Fruit fly (Drosophila melanogaster) whole organism, embryonic: Measurements from ENCODE around the gene asp.

ENCODE experiments used
- BEAF-32 ChIP-seq: fragments of 200-800 bp; sonication (Bioruptor generic); optimal IDR thresholded peaks from 3 replicates; lab custom pipeline; 2017; ENCODE audit warnings: missing biosample characterization, missing genetic modification characterization, mild to moderate bottlenecking, moderate library complexity, missing genetic modification reagents
- CG10321 ChIP-seq: fragments of 200-800 bp; sonication (Bioruptor generic); IDR thresholded peaks from 2 replicates; pipeline ENCODE4 v1.3.6; 2022; ENCODE audit warnings: missing biosample characterization, missing genetic modification characterization
- CG10366 ChIP-seq: fragments of 200-800 bp; sonication (Bioruptor generic); IDR thresholded peaks from 2 replicates; pipeline ENCODE4 v1.3.6; 2022; ENCODE audit warnings: missing biosample characterization, missing genetic modification characterization
- CG10979 ChIP-seq: fragments of 200-800 bp; sonication (Bioruptor generic); optimal IDR thresholded peaks from 2 replicates; lab custom pipeline; 2018; ENCODE audit warnings: missing biosample characterization, mild to moderate bottlenecking, missing genetic modification characterization, moderate library complexity
- CG11560 ChIP-seq: fragments of 200-800 bp; sonication (Bioruptor generic); IDR thresholded peaks from 3 replicates; pipeline ENCODE4 v1.3.6; 2022; ENCODE audit warnings: missing biosample characterization, missing genetic modification characterization
- CG11696 ChIP-seq: fragments of 200-800 bp; sonication (Bioruptor generic); IDR thresholded peaks from 2 replicates; pipeline ENCODE4 v1.3.6; 2022; ENCODE audit warnings: missing biosample characterization, missing genetic modification characterization
- CG12236 ChIP-seq: fragments of 200-800 bp; sonication (Bioruptor generic); optimal IDR thresholded peaks from 2 replicates; lab custom pipeline; 2016; ENCODE audit warnings: missing biosample characterization, missing genetic modification characterization
- CG13424 ChIP-seq: fragments of 200-800 bp; sonication (Bioruptor generic); optimal IDR thresholded peaks from 2 replicates; lab custom pipeline; 2019; ENCODE audit warnings: missing biosample characterization, mild to moderate bottlenecking, missing genetic modification characterization, moderate library complexity
- CG1603 ChIP-seq: fragments of 200-800 bp; sonication (Bioruptor generic); optimal IDR thresholded peaks from 2 replicates; lab custom pipeline; 2019; ENCODE audit warnings: missing biosample characterization, mild to moderate bottlenecking, missing genetic modification characterization, moderate library complexity
- CG16813 ChIP-seq: fragments of 200-800 bp; sonication (Bioruptor generic); IDR thresholded peaks from 3 replicates; pipeline ENCODE4 v1.3.6; 2022; ENCODE audit warnings: missing biosample characterization, missing genetic modification characterization; ENCODE audit not compliant: partially characterized antibody
- CG17385 ChIP-seq: fragments of 200-800 bp; sonication (Bioruptor generic); optimal IDR thresholded peaks from 3 replicates; lab custom pipeline; 2018; ENCODE audit warnings: missing biosample characterization, mild to moderate bottlenecking, missing genetic modification characterization
- CG42726 ChIP-seq: fragments of 200-800 bp; sonication (Bioruptor generic); IDR thresholded peaks from 2 replicates; pipeline ENCODE4 v1.3.6; 2022; ENCODE audit warnings: missing biosample characterization, missing genetic modification characterization; ENCODE audit not compliant: partially characterized antibody
- CG4282 ChIP-seq: fragments of 200-800 bp; sonication (Bioruptor generic); optimal IDR thresholded peaks from 2 replicates; lab custom pipeline; 2016; ENCODE audit warnings: missing biosample characterization, missing genetic modification characterization
- CG6175 ChIP-seq: fragments of 200-800 bp; sonication (Bioruptor generic); IDR thresholded peaks from 3 replicates; pipeline ENCODE4 v1.3.6; 2022; ENCODE audit warnings: missing biosample characterization, missing genetic modification characterization
- CG7271 ChIP-seq: fragments of 200-800 bp; sonication (Bioruptor generic); optimal IDR thresholded peaks from 2 replicates; lab custom pipeline; 2018; ENCODE audit warnings: missing biosample characterization, mild to moderate bottlenecking, missing genetic modification characterization, moderate library complexity
- CG8765 ChIP-seq: fragments of 200-800 bp; sonication (Bioruptor generic); IDR thresholded peaks from 2 replicates; pipeline ENCODE4 v1.3.6; 2022; ENCODE audit warnings: missing biosample characterization, missing genetic modification characterization
- CG9817 ChIP-seq: fragments of 200-800 bp; sonication (Bioruptor generic); optimal IDR thresholded peaks from 2 replicates; lab custom pipeline; 2018; ENCODE audit warnings: missing biosample characterization, mild to moderate bottlenecking, missing genetic modification characterization, moderate library complexity
- CG9932 ChIP-seq: fragments of 200-800 bp; sonication (Bioruptor generic); IDR thresholded peaks from 2 replicates; pipeline ENCODE4 v1.3.6; 2022; ENCODE audit warnings: missing biosample characterization, missing genetic modification characterization
- D ChIP-seq, 2 experiments: fragments of 200-800 bp in 1 of 2; fragments of >200 bp in 1 of 2; sonication (Bioruptor generic) in 1 of 2; optimal IDR thresholded peaks; 2 replicates in 1 of 2; 3 replicates in 1 of 2; lab custom pipeline; 2017; ENCODE audit warnings: mild to moderate bottlenecking in 1 of 2, missing biosample characterization in 1 of 2, missing genetic modification characterization in 1 of 2, missing genetic modification reagents in 1 of 2
- Dp ChIP-seq: fragments of 200-800 bp; sonication (Bioruptor generic); optimal IDR thresholded peaks from 2 replicates; lab custom pipeline; 2018; ENCODE audit warnings: missing biosample characterization, mild to moderate bottlenecking, missing genetic modification characterization, moderate library complexity
- ERR ChIP-seq: fragments of 200-800 bp; sonication (Bioruptor generic); optimal IDR thresholded peaks from 2 replicates; lab custom pipeline; 2016; ENCODE audit warnings: missing biosample characterization, missing genetic modification characterization
- HLH4C ChIP-seq: fragments of 200-800 bp; sonication (Bioruptor generic); IDR thresholded peaks from 3 replicates; pipeline ENCODE4 v1.3.6; 2022; ENCODE audit warnings: missing biosample characterization, missing genetic modification characterization; ENCODE audit not compliant: partially characterized antibody
- Lhr ChIP-seq: fragments of 200-800 bp; sonication (Bioruptor generic); optimal IDR thresholded peaks from 3 replicates; lab custom pipeline; 2017; ENCODE audit warnings: mild to moderate bottlenecking, missing biosample characterization, missing genetic modification reagents, missing genetic modification characterization
- Max ChIP-seq: fragments of 200-800 bp; sonication (Bioruptor generic); optimal IDR thresholded peaks from 2 replicates; lab custom pipeline; 2016; ENCODE audit warnings: missing biosample characterization, mild to moderate bottlenecking, missing genetic modification characterization
- Sin3A ChIP-seq: fragments of >200 bp; optimal IDR thresholded peaks from 2 replicates; lab custom pipeline; 2018
- Sox102F ChIP-seq: fragments of 200-800 bp; sonication (Bioruptor generic); optimal IDR thresholded peaks from 2 replicates; lab custom pipeline; 2018; ENCODE audit warnings: missing biosample characterization, mild to moderate bottlenecking, missing genetic modification characterization, moderate library complexity
- Sry-δ ChIP-seq: fragments of 200-800 bp; sonication (Bioruptor generic); optimal IDR thresholded peaks from 2 replicates; lab custom pipeline; 2016; ENCODE audit warnings: missing biosample characterization, missing genetic modification characterization
- Taf1 ChIP-seq: fragments of 200-800 bp; sonication (Bioruptor generic); IDR thresholded peaks from 2 replicates; pipeline ENCODE4 v1.3.6; 2022; ENCODE audit warnings: missing biosample characterization, missing genetic modification characterization
- ash1 ChIP-seq: fragments of 200-800 bp; sonication (Bioruptor generic); optimal IDR thresholded peaks from 2 replicates; lab custom pipeline; 2018; ENCODE audit warnings: missing biosample characterization, mild to moderate bottlenecking, missing genetic modification characterization
- az2 ChIP-seq: fragments of 200-800 bp; sonication (Bioruptor generic); optimal IDR thresholded peaks from 3 replicates; lab custom pipeline; 2016; ENCODE audit warnings: missing biosample characterization, missing genetic modification characterization
- chinmo ChIP-seq: fragments of 200-800 bp; sonication (Bioruptor generic); IDR thresholded peaks from 4 replicates; pipeline ENCODE4 v1.3.6; 2022; ENCODE audit warnings: missing biosample characterization, missing genetic modification characterization; ENCODE audit not compliant: partially characterized antibody
- cwo ChIP-seq: fragments of 200-800 bp; sonication (Bioruptor generic); optimal IDR thresholded peaks from 3 replicates; lab custom pipeline; 2017; ENCODE audit warnings: missing biosample characterization, missing genetic modification characterization, mild to moderate bottlenecking, moderate library complexity, missing genetic modification reagents
- dan ChIP-seq: fragments of 200-800 bp; sonication (Bioruptor generic); IDR thresholded peaks from 2 replicates; pipeline ENCODE4 v1.3.6; 2022; ENCODE audit warnings: missing biosample characterization, missing genetic modification characterization
- dimm ChIP-seq: fragments of 200-800 bp; sonication (Bioruptor generic); IDR thresholded peaks from 2 replicates; pipeline ENCODE4 v1.3.6; 2022; ENCODE audit warnings: missing biosample characterization, missing genetic modification characterization
- fd64A ChIP-seq: fragments of 200-800 bp; sonication (Bioruptor generic); optimal IDR thresholded peaks from 3 replicates; lab custom pipeline; 2018; ENCODE audit warnings: missing biosample characterization, mild to moderate bottlenecking, missing genetic modification characterization
- ftz-f1 ChIP-seq: fragments of 200-800 bp; sonication (Bioruptor generic); optimal IDR thresholded peaks from 2 replicates; lab custom pipeline; 2016; ENCODE audit warnings: missing biosample characterization, missing genetic modification characterization
- ind ChIP-seq: fragments of 200-800 bp; sonication (Bioruptor generic); optimal IDR thresholded peaks from 3 replicates; lab custom pipeline; 2016; ENCODE audit warnings: missing biosample characterization, missing genetic modification characterization
- kay ChIP-seq: fragments of 200-800 bp; sonication (Bioruptor generic); optimal IDR thresholded peaks from 2 replicates; lab custom pipeline; 2016; ENCODE audit warnings: missing biosample characterization, missing genetic modification characterization
- klu ChIP-seq: fragments of 200-800 bp; sonication (Bioruptor generic); IDR thresholded peaks from 2 replicates; pipeline ENCODE4 v1.3.6; 2022; ENCODE audit warnings: missing biosample characterization, missing genetic modification characterization
- kni ChIP-seq: fragments of 200-800 bp; sonication (Bioruptor generic); optimal IDR thresholded peaks from 3 replicates; lab custom pipeline; 2017; ENCODE audit warnings: mild to moderate bottlenecking, missing biosample characterization, missing genetic modification reagents, missing genetic modification characterization
- mam ChIP-seq: fragments of 200-800 bp; sonication (Bioruptor generic); optimal IDR thresholded peaks from 3 replicates; lab custom pipeline; 2016; ENCODE audit warnings: missing biosample characterization, missing genetic modification characterization
- mld ChIP-seq: fragments of 200-800 bp; sonication (Bioruptor generic); IDR thresholded peaks from 3 replicates; pipeline ENCODE4 v1.3.6; 2022; ENCODE audit warnings: missing biosample characterization, missing genetic modification characterization; ENCODE audit not compliant: partially characterized antibody
- oc ChIP-seq: fragments of 200-800 bp; sonication (Bioruptor generic); optimal IDR thresholded peaks from 2 replicates; lab custom pipeline; 2018; ENCODE audit warnings: missing biosample characterization, mild to moderate bottlenecking, missing genetic modification characterization, moderate library complexity
- pnt ChIP-seq: fragments of 200-800 bp; sonication (Bioruptor generic); optimal IDR thresholded peaks from 3 replicates; lab custom pipeline; 2016; ENCODE audit warnings: missing biosample characterization, missing genetic modification characterization
- pzg ChIP-seq: fragments of 200-800 bp; sonication (Bioruptor generic); optimal IDR thresholded peaks from 3 replicates; lab custom pipeline; 2018; ENCODE audit warnings: missing biosample characterization, mild to moderate bottlenecking, missing genetic modification characterization, moderate library complexity
- sd ChIP-seq: fragments of 200-800 bp; sonication (Bioruptor generic); optimal IDR thresholded peaks from 3 replicates; lab custom pipeline; 2018; ENCODE audit warnings: missing biosample characterization, mild to moderate bottlenecking, missing genetic modification characterization, moderate library complexity
- sens ChIP-seq: fragments of 200-800 bp; sonication (Bioruptor generic); peaks from one replicate; lab custom pipeline; 2016; ENCODE audit warnings: missing biosample characterization, missing genetic modification characterization
- sens-2 ChIP-seq: fragments of 200-800 bp; sonication (Bioruptor generic); IDR thresholded peaks from 2 replicates; pipeline ENCODE4 v1.3.6; 2022; ENCODE audit warnings: missing biosample characterization, missing genetic modification characterization
- slou ChIP-seq: fragments of 200-800 bp; sonication (Bioruptor generic); optimal IDR thresholded peaks from 3 replicates; lab custom pipeline; 2016; ENCODE audit warnings: missing biosample characterization, missing genetic modification characterization
- tin ChIP-seq: fragments of 200-800 bp; sonication (Bioruptor generic); optimal IDR thresholded peaks from 3 replicates; lab custom pipeline; 2016; ENCODE audit warnings: missing biosample characterization, missing genetic modification characterization

Gene asp

dm6 chr3R:24753561-24754027, at the start of gene asp (continued):
- TF ChIP-seq slou = no peak
- no peak for TF ChIP-seq ftz-f1 (GFP tag; lab: Kevin White, UChicago)
- no peak for TF ChIP-seq CG4282 (GFP tag; lab: Kevin White, UChicago)
- no peak for TF ChIP-seq Lhr
- peak; percentile 27 for TF ChIP-seq Sin3A (lab: Kevin White, UChicago)
- peak; percentile 64; the same call in 1 of the 2 replicates for TF ChIP-seq CG42726 (GFP tag; lab: Robert Waterston, UW)
- TF ChIP-seq CG17385 (GFP tag; lab: Kevin White, UChicago) = no peak
- no peak for TF ChIP-seq CG12236 (GFP tag; lab: Kevin White, UChicago)
- TF ChIP-seq CG10979 (tag; lab: Kevin White, UChicago) = peak; percentile 36
- TF ChIP-seq Sry-δ (GFP tag; lab: Kevin White, UChicago) = peak; percentile 67
- no peak for TF ChIP-seq CG10321 (GFP tag; lab: Robert Waterston, UW)
- no peak for TF ChIP-seq CG9817 (tag; lab: Kevin White, UChicago)
- no peak for TF ChIP-seq kni (GFP tag; lab: Kevin White, UChicago)
- peak; percentile 30 for TF ChIP-seq az2 (GFP tag; lab: Kevin White, UChicago)
- no peak for TF ChIP-seq ERR (GFP tag; lab: Kevin White, UChicago)
- peak; percentile 4 for TF ChIP-seq mam (GFP tag; lab: Kevin White, UChicago)
- peak; percentile 73; the same call in 2 of the 3 replicates for TF ChIP-seq CG11560 (tag; lab: Robert Waterston, UW)
- TF ChIP-seq tin (GFP tag; lab: Kevin White, UChicago) = peak; percentile 47
- TF ChIP-seq CG11696 (GFP tag; lab: Robert Waterston, UW) = no peak
- no peak for TF ChIP-seq D (optimal IDR thresholded peaks at IDR 0.05; lab: Kevin White, UChicago)
- no peak for TF ChIP-seq D (GFP tag; optimal IDR thresholded peaks at IDR 0.05; lab: Kevin White, UChicago)
- TF ChIP-seq fd64A (GFP tag; lab: Kevin White, UChicago) = no peak
- no peak for TF ChIP-seq kay
- peak; percentile 96 for TF ChIP-seq Dp
- TF ChIP-seq sens-2 (GFP tag; lab: Robert Waterston, UW) = no peak
- TF ChIP-seq CG1603 (tag; lab: Kevin White, UChicago) = no peak
- no peak for TF ChIP-seq pnt (GFP tag; lab: Kevin White, UChicago)
- peak; percentile 78; the same call in 2 of the 3 replicates for TF ChIP-seq mld (GFP tag; lab: Robert Waterston, UW)
- TF ChIP-seq CG7271 = no peak
- no peak for TF ChIP-seq Sox102F (GFP tag; lab: Kevin White, UChicago)
- peak; percentile 95 for TF ChIP-seq HLH4C (GFP tag; lab: Robert Waterston, UW)
- no peak for TF ChIP-seq oc (tag; lab: Kevin White, UChicago)
- TF ChIP-seq BEAF-32 (GFP tag; lab: Kevin White, UChicago) = peak; percentile 77
- no peak for TF ChIP-seq dan (GFP tag; lab: Robert Waterston, UW)
- TF ChIP-seq klu (GFP tag; lab: Robert Waterston, UW) = no peak
- peak; percentile 89 for TF ChIP-seq CG16813 (GFP tag; lab: Robert Waterston, UW)
- TF ChIP-seq dimm (GFP tag; lab: Robert Waterston, UW) = no peak
- TF ChIP-seq CG9932 = 0 out of 2 replicates have a peak, but pooled peaks have one; percentile 30
- no peak for TF ChIP-seq sd (tag; lab: Kevin White, UChicago)
- TF ChIP-seq sens (GFP tag; lab: Kevin White, UChicago) = peak; percentile 91
- TF ChIP-seq pzg = peak; percentile 60
- no peak for TF ChIP-seq CG8765
- TF ChIP-seq CG13424 (tag; lab: Kevin White, UChicago) = no peak
- no peak for TF ChIP-seq ash1 (GFP tag; lab: Kevin White, UChicago)
- TF ChIP-seq CG6175 (GFP tag; lab: Robert Waterston, UW) = no peak
- TF ChIP-seq CG10366 (GFP tag; lab: Robert Waterston, UW) = no peak
- TF ChIP-seq chinmo (GFP tag; lab: Robert Waterston, UW) = peak; percentile 12; the same call in 1 of the 4 replicates
- TF ChIP-seq cwo (GFP tag; lab: Kevin White, UChicago) = no peak
- peak; percentile 5 for TF ChIP-seq ind (GFP tag; lab: Kevin White, UChicago)
- no peak for TF ChIP-seq Taf1
- no peak for TF ChIP-seq Max (GFP tag; lab: Kevin White, UChicago)
